Fruit fly (Drosophila melanogaster) whole organism, embryonic: ENCODE measurements around the gene CG33666.

ENCODE experiments used
- Antp ChIP-seq: fragments of 200-800 bp; sonication (Bioruptor generic); optimal IDR thresholded peaks from 3 replicates; lab custom pipeline; 2016; ENCODE audit warnings: missing biosample characterization, missing genetic modification characterization
- CG11398 ChIP-seq: fragments of 200-800 bp; sonication (Bioruptor generic); optimal IDR thresholded peaks from 2 replicates; lab custom pipeline; 2016; ENCODE audit warnings: missing biosample characterization, missing genetic modification characterization
- CG13287 ChIP-seq: fragments of 200-800 bp; sonication (Bioruptor generic); IDR thresholded peaks from 2 replicates; pipeline ENCODE4 v1.3.6; 2022; ENCODE audit warnings: missing biosample characterization, missing genetic modification characterization; ENCODE audit not compliant: partially characterized antibody
- CG14860 ChIP-seq: fragments of 200-800 bp; sonication (Bioruptor generic); IDR thresholded peaks from 3 replicates; pipeline ENCODE4 v1.3.6; 2022; ENCODE audit warnings: missing biosample characterization, missing genetic modification characterization; ENCODE audit not compliant: partially characterized antibody
- CG15514 ChIP-seq: fragments of 200-800 bp; sonication (Bioruptor generic); optimal IDR thresholded peaks from 3 replicates; lab custom pipeline; 2017; ENCODE audit warnings: missing biosample characterization, missing genetic modification characterization, mild to moderate bottlenecking, moderate library complexity, missing genetic modification reagents
- CG1602 ChIP-seq: fragments of 200-800 bp; sonication (Bioruptor generic); optimal IDR thresholded peaks from 3 replicates; lab custom pipeline; 2016; ENCODE audit warnings: missing biosample characterization, missing genetic modification characterization
- CG16863 ChIP-seq: fragments of 200-800 bp; sonication (Bioruptor generic); optimal IDR thresholded peaks from 3 replicates; lab custom pipeline; 2016; ENCODE audit warnings: missing biosample characterization, missing genetic modification characterization
- CG17361 ChIP-seq: fragments of 200-800 bp; sonication (Bioruptor generic); IDR thresholded peaks from 3 replicates; pipeline ENCODE4 v1.3.6; 2022; ENCODE audit warnings: missing biosample characterization, missing genetic modification characterization
- CG17385 ChIP-seq: fragments of 200-800 bp; sonication (Bioruptor generic); optimal IDR thresholded peaks from 3 replicates; lab custom pipeline; 2018; ENCODE audit warnings: missing biosample characterization, mild to moderate bottlenecking, missing genetic modification characterization
- CG17802 ChIP-seq: fragments of 200-800 bp; sonication (Bioruptor generic); optimal IDR thresholded peaks from 2 replicates; lab custom pipeline; 2018; ENCODE audit warnings: missing biosample characterization, mild to moderate bottlenecking, missing genetic modification characterization, moderate library complexity
- CG3163 ChIP-seq: fragments of 200-800 bp; sonication (Bioruptor generic); optimal IDR thresholded peaks from 3 replicates; lab custom pipeline; 2016; ENCODE audit warnings: missing biosample characterization, missing genetic modification characterization
- CG32772 ChIP-seq: fragments of 200-800 bp; sonication (Bioruptor generic); IDR thresholded peaks from 2 replicates; pipeline ENCODE4 v1.3.6; 2022; ENCODE audit warnings: missing biosample characterization, missing genetic modification characterization
- CG43689 ChIP-seq: fragments of 200-800 bp; sonication (Bioruptor generic); IDR thresholded peaks from 2 replicates; pipeline ENCODE4 v1.3.6; 2022; ENCODE audit warnings: missing biosample characterization, missing genetic modification characterization
- CG9932 ChIP-seq: fragments of 200-800 bp; sonication (Bioruptor generic); IDR thresholded peaks from 2 replicates; pipeline ENCODE4 v1.3.6; 2022; ENCODE audit warnings: missing biosample characterization, missing genetic modification characterization
- Chrac-16 ChIP-seq: fragments of 200-800 bp; sonication (Bioruptor generic); optimal IDR thresholded peaks from 3 replicates; lab custom pipeline; 2016; ENCODE audit warnings: missing biosample characterization, missing genetic modification characterization
- D19B ChIP-seq: fragments of 200-800 bp; sonication (Bioruptor generic); optimal IDR thresholded peaks from 2 replicates; lab custom pipeline; 2017; ENCODE audit warnings: missing biosample characterization, mild to moderate bottlenecking, missing genetic modification characterization
- Dfd ChIP-seq, 2 experiments: fragments of >200 bp; optimal IDR thresholded peaks; 2 replicates each; lab custom pipeline; 2017; ENCODE audit warnings: missing biosample characterization in 2 of 2, missing genetic modification characterization in 2 of 2
- Fer1 ChIP-seq: fragments of 200-800 bp; sonication (Bioruptor generic); optimal IDR thresholded peaks from 2 replicates; lab custom pipeline; 2017; ENCODE audit warnings: missing biosample characterization, mild to moderate bottlenecking, missing genetic modification characterization
- Gsc ChIP-seq: fragments of 200-800 bp; sonication (Bioruptor generic); IDR thresholded peaks from 2 replicates; pipeline ENCODE4 v1.3.6; 2022; ENCODE audit warnings: missing biosample characterization, missing genetic modification characterization
- Hmr ChIP-seq: fragments of 200-800 bp; sonication (Bioruptor generic); optimal IDR thresholded peaks from 3 replicates; lab custom pipeline; 2017; ENCODE audit warnings: mild to moderate bottlenecking, missing biosample characterization, missing genetic modification reagents, missing genetic modification characterization
- Hsf ChIP-seq: fragments of 200-800 bp; sonication (Bioruptor generic); optimal IDR thresholded peaks from 3 replicates; lab custom pipeline; 2016; ENCODE audit warnings: missing biosample characterization, missing genetic modification characterization
- Opbp ChIP-seq: fragments of 200-800 bp; sonication (Bioruptor generic); IDR thresholded peaks from 3 replicates; pipeline ENCODE4 v1.3.6; 2022; ENCODE audit warnings: missing biosample characterization, missing genetic modification characterization; ENCODE audit not compliant: partially characterized antibody
- Pdp1 ChIP-seq, 2 experiments: fragments of 200-800 bp; sonication (Bioruptor generic); optimal IDR thresholded peaks; 3 replicates each; lab custom pipeline; 2016; ENCODE audit warnings: missing biosample characterization in 2 of 2, missing genetic modification characterization in 2 of 2, mild to moderate bottlenecking in 1 of 2, moderate library complexity in 1 of 2
- Trl ChIP-seq, 3 experiments: fragments of >200 bp in 2 of 3; fragments of 200-800 bp in 1 of 3; sonication (Bioruptor generic) in 1 of 3; optimal IDR thresholded peaks; 2 replicates in 1 of 3; 3 replicates in 2 of 3; lab custom pipeline; 2016 to 2017; ENCODE audit warnings: missing biosample characterization in 1 of 3, missing genetic modification characterization in 1 of 3
- Vsx1 ChIP-seq: fragments of 200-800 bp; sonication (Bioruptor generic); optimal IDR thresholded peaks from 2 replicates; lab custom pipeline; 2017; ENCODE audit warnings: missing biosample characterization, mild to moderate bottlenecking, missing genetic modification characterization, missing genetic modification reagents
- ab ChIP-seq: fragments of 200-800 bp; sonication (Bioruptor generic); optimal IDR thresholded peaks from 2 replicates; lab custom pipeline; 2016; ENCODE audit warnings: missing biosample characterization, missing genetic modification characterization
- al ChIP-seq: fragments of 200-800 bp; sonication (Bioruptor generic); IDR thresholded peaks from 2 replicates; pipeline ENCODE4 v1.3.6; 2022; ENCODE audit warnings: missing biosample characterization, missing genetic modification characterization
- dan ChIP-seq: fragments of 200-800 bp; sonication (Bioruptor generic); IDR thresholded peaks from 2 replicates; pipeline ENCODE4 v1.3.6; 2022; ENCODE audit warnings: missing biosample characterization, missing genetic modification characterization
- dm ChIP-seq: fragments of 200-800 bp; sonication (Bioruptor generic); optimal IDR thresholded peaks from 3 replicates; lab custom pipeline; 2016; ENCODE audit warnings: missing biosample characterization, missing genetic modification characterization
- ems ChIP-seq: fragments of 200-800 bp; sonication (Bioruptor generic); optimal IDR thresholded peaks from 3 replicates; lab custom pipeline; 2016; ENCODE audit warnings: missing biosample characterization, missing genetic modification characterization
- fu2 ChIP-seq: fragments of 200-800 bp; sonication (Bioruptor generic); optimal IDR thresholded peaks from 2 replicates; lab custom pipeline; 2016; ENCODE audit warnings: missing biosample characterization, missing genetic modification characterization
- gcm ChIP-seq: fragments of 200-800 bp; sonication (Bioruptor generic); optimal IDR thresholded peaks from 2 replicates; lab custom pipeline; 2019; ENCODE audit warnings: missing biosample characterization, mild to moderate bottlenecking, missing genetic modification characterization, moderate library complexity
- gfzf ChIP-seq: fragments of 200-800 bp; sonication (Bioruptor generic); optimal IDR thresholded peaks from 2 replicates; lab custom pipeline; 2016; ENCODE audit warnings: missing biosample characterization, mild to moderate bottlenecking, missing genetic modification characterization, moderate library complexity
- ham ChIP-seq: fragments of 200-800 bp; sonication (Bioruptor generic); IDR thresholded peaks from 2 replicates; pipeline ENCODE4 v1.3.6; 2022; ENCODE audit warnings: missing biosample characterization, missing genetic modification characterization
- hb ChIP-seq: fragments of 200-800 bp; sonication (Bioruptor generic); IDR thresholded peaks from 3 replicates; pipeline ENCODE4 v1.3.6; 2022; ENCODE audit warnings: missing biosample characterization, missing genetic modification characterization; ENCODE audit not compliant: partially characterized antibody
- jigr1 ChIP-seq: fragments of 200-800 bp; sonication (Bioruptor generic); IDR thresholded peaks from 3 replicates; pipeline ENCODE4 v1.3.6; 2022; ENCODE audit warnings: missing biosample characterization, missing genetic modification characterization
- jing ChIP-seq: fragments of 200-800 bp; sonication (Bioruptor generic); optimal IDR thresholded peaks from 2 replicates; lab custom pipeline; 2018; ENCODE audit warnings: missing biosample characterization, mild to moderate bottlenecking, missing genetic modification characterization
- klu ChIP-seq: fragments of 200-800 bp; sonication (Bioruptor generic); IDR thresholded peaks from 2 replicates; pipeline ENCODE4 v1.3.6; 2022; ENCODE audit warnings: missing biosample characterization, missing genetic modification characterization
- knrl ChIP-seq: fragments of 200-800 bp; sonication (Bioruptor generic); IDR thresholded peaks from 3 replicates; pipeline ENCODE4 v1.3.6; 2022; ENCODE audit warnings: missing biosample characterization, missing genetic modification characterization; ENCODE audit not compliant: partially characterized antibody
- org-1 ChIP-seq: fragments of 200-800 bp; sonication (Bioruptor generic); optimal IDR thresholded peaks from 2 replicates; lab custom pipeline; 2017; ENCODE audit warnings: missing biosample characterization, missing genetic modification characterization
- repo ChIP-seq: fragments of 200-800 bp; sonication (Bioruptor generic); optimal IDR thresholded peaks from 2 replicates; lab custom pipeline; 2016; ENCODE audit warnings: missing biosample characterization, missing genetic modification characterization
- salm ChIP-seq: fragments of 200-800 bp; sonication (Bioruptor generic); optimal IDR thresholded peaks from 2 replicates; lab custom pipeline; 2018; ENCODE audit warnings: missing biosample characterization, mild to moderate bottlenecking, missing genetic modification characterization
- schlank ChIP-seq: fragments of 200-800 bp; sonication (Bioruptor generic); optimal IDR thresholded peaks from 2 replicates; lab custom pipeline; 2018; ENCODE audit warnings: missing biosample characterization, mild to moderate bottlenecking, missing genetic modification characterization
- shn ChIP-seq: fragments of 200-800 bp; sonication (Bioruptor generic); optimal IDR thresholded peaks from 3 replicates; lab custom pipeline; 2016; ENCODE audit warnings: missing biosample characterization, missing genetic modification characterization
- ssp ChIP-seq: fragments of 200-800 bp; sonication (Bioruptor generic); IDR thresholded peaks from 2 replicates; pipeline ENCODE4 v1.3.6; 2022; ENCODE audit warnings: missing biosample characterization, missing genetic modification characterization
- stc ChIP-seq: fragments of 200-800 bp; sonication (Bioruptor generic); IDR thresholded peaks from 2 replicates; pipeline ENCODE4 v1.3.6; 2022; ENCODE audit warnings: missing biosample characterization, missing genetic modification characterization
- tna ChIP-seq: fragments of 200-800 bp; sonication (Bioruptor generic); IDR thresholded peaks from 2 replicates; pipeline ENCODE4 v1.3.6; 2022; ENCODE audit warnings: missing biosample characterization, missing genetic modification characterization; ENCODE audit not compliant: partially characterized antibody
- tx ChIP-seq: fragments of 200-800 bp; sonication (Bioruptor generic); optimal IDR thresholded peaks from 2 replicates; lab custom pipeline; 2016; ENCODE audit warnings: missing biosample characterization, missing genetic modification characterization
- zen2 ChIP-seq: fragments of 200-800 bp; sonication (Bioruptor generic); IDR thresholded peaks from 3 replicates; pipeline ENCODE4 v1.3.6; 2022; ENCODE audit warnings: missing biosample characterization, missing genetic modification characterization; ENCODE audit not compliant: partially characterized antibody
- zfh1 ChIP-seq: fragments of 200-800 bp; sonication (Bioruptor generic); IDR thresholded peaks from 3 replicates; pipeline ENCODE4 v1.3.6; 2022; ENCODE audit warnings: missing biosample characterization, missing genetic modification characterization

The CG33666 gene

DNA sequence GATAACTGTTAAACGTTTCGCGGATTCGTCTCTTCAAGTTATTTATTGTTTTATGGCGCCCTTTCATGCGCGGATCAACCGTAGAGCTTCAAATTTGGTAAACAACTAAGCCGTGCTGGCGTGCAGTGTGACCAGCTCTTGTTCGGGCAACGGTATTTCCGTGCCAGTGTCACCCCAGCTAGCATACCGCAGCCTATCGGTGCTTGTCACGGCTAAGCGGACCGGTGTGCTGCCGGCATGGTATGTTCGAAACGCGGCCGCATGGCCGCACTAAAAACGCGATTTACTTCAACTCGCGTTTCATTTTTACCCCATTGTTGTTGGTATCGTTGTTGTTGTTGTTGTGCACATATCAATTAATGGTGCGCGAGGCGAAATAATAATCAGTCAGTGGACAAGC is 47.5 kb upstream of the CG33666 start, which contains the start of the genes CG42340 and CG3918 (continued):
- no peak for TF ChIP-seq CG3163 (GFP tag; lab: Kevin White, UChicago)
- TF ChIP-seq CG14860 (GFP tag; lab: Robert Waterston, UW), result 0 out of 3 replicates have a peak, but pooled peaks have one; percentile 42
- no peak for TF ChIP-seq jing (GFP tag; lab: Kevin White, UChicago)
- no peak for TF ChIP-seq repo (GFP tag; lab: Kevin White, UChicago)
- TF ChIP-seq knrl (GFP tag; lab: Robert Waterston, UW), result peak; percentile 68
- no peak for TF ChIP-seq jigr1 (GFP tag; lab: Robert Waterston, UW)
- TF ChIP-seq klu, result no peak
- peak; percentile 28 for TF ChIP-seq gcm (GFP tag; lab: Kevin White, UChicago)
- peak; percentile 15 for TF ChIP-seq CG11398
- TF ChIP-seq salm, result no peak
- TF ChIP-seq dm, result peak; percentile 80
- TF ChIP-seq D19B (GFP tag; lab: Kevin White, UChicago), result no peak
- TF ChIP-seq Dfd (GFP tag; optimal IDR thresholded peaks at IDR 0.05; lab: Kevin White, UChicago), result no peak
- no peak for TF ChIP-seq zen2 (GFP tag; lab: Robert Waterston, UW)
- peak; percentile 12 for TF ChIP-seq fu2 (GFP tag; lab: Kevin White, UChicago)
- peak; percentile 19 for TF ChIP-seq Antp (GFP tag; lab: Kevin White, UChicago)
- TF ChIP-seq al (GFP tag; lab: Robert Waterston, UW), result no peak
- TF ChIP-seq gfzf (GFP tag; lab: Kevin White, UChicago), result peak; percentile 99
- no peak for TF ChIP-seq CG16863
- no peak for TF ChIP-seq Trl (optimal IDR thresholded peaks at IDR 0.05; lab: Kevin White, UChicago)
- TF ChIP-seq Trl (GFP tag; optimal IDR thresholded peaks at IDR 0.05; lab: Kevin White, UChicago), result no peak
- peak; percentile 75 for TF ChIP-seq CG13287 (GFP tag; lab: Robert Waterston, UW)
- TF ChIP-seq Hsf, result no peak
- TF ChIP-seq CG15514, result peak; percentile 78
- TF ChIP-seq org-1 (GFP tag; lab: Kevin White, UChicago), result no peak
- no peak for TF ChIP-seq CG17802 (tag; lab: Kevin White, UChicago)
- TF ChIP-seq Gsc, result no peak
- no peak for TF ChIP-seq tx (GFP tag; lab: Kevin White, UChicago)
- TF ChIP-seq Opbp (GFP tag; lab: Robert Waterston, UW), result peak; percentile 55; the same call in 1 of the 3 replicates
- TF ChIP-seq ham (GFP tag; lab: Robert Waterston, UW), result no peak
- no peak for TF ChIP-seq Chrac-16 (GFP tag; lab: Kevin White, UChicago)
- no peak for TF ChIP-seq ab (GFP tag; lab: Kevin White, UChicago)
- no peak for TF ChIP-seq ems (GFP tag; lab: Kevin White, UChicago)
- TF ChIP-seq schlank (tag; lab: Kevin White, UChicago), result no peak
- TF ChIP-seq CG9932, result peak; percentile 53
- peak in 1 of 2 experiments; percentile 67 for TF ChIP-seq Pdp1 (GFP tag; optimal IDR thresholded peaks at IDR 0.05; lab: Kevin White, UChicago)
- no peak for TF ChIP-seq CG17385 (GFP tag; lab: Kevin White, UChicago)
- peak; percentile 13; the same call in 1 of the 2 replicates for TF ChIP-seq tna
- no peak for TF ChIP-seq CG1602 (GFP tag; lab: Kevin White, UChicago)
- TF ChIP-seq ssp, result 0 out of 2 replicates have a peak, but pooled peaks have one; percentile 37
- TF ChIP-seq Vsx1 (GFP tag; lab: Kevin White, UChicago), result no peak
- TF ChIP-seq CG43689 (GFP tag; lab: Robert Waterston, UW), result no peak
- no peak for TF ChIP-seq dan
- TF ChIP-seq CG32772, result no peak
- TF ChIP-seq hb, result 0 out of 3 replicates have a peak, but pooled peaks have one; percentile 28
- peak; percentile 28 for TF ChIP-seq shn (GFP tag; lab: Kevin White, UChicago)
- peak; percentile 45; the same call in 1 of the 3 replicates for TF ChIP-seq zfh1 (GFP tag; lab: Robert Waterston, UW)
- 0 out of 3 replicates have a peak, but pooled peaks have one; percentile 35 for TF ChIP-seq CG17361 (GFP tag; lab: Robert Waterston, UW)
- peak; percentile 94 for TF ChIP-seq Hmr (GFP tag; lab: Kevin White, UChicago)
- TF ChIP-seq Fer1, result peak; percentile 38
- peak; percentile 15; the same call in 1 of the 2 replicates for TF ChIP-seq stc (GFP tag; lab: Robert Waterston, UW)
